Worm (Caenorhabditis elegans) whole organism, mixed stage, embryonic: Measurements from ENCODE around the gene cyp-33C8.

Experiments
- M03D4.4 ChIP-seq: sonication (generic microtip); optimal IDR thresholded peaks from 2 replicates; lab custom pipeline; 2017; ENCODE audit warnings: mild to moderate bottlenecking, missing genetic modification characterization, missing compliant biosample characterization
- bed-3 ChIP-seq: fragments of 200-800 bp; sonication (Bioruptor generic); optimal IDR thresholded peaks from 3 replicates; lab custom pipeline; 2018; ENCODE audit warnings: mild to moderate bottlenecking, missing genetic modification characterization, moderate library complexity, missing compliant biosample characterization
- blmp-1 ChIP-seq: fragments of 150-350 bp; optimal IDR thresholded peaks from 2 replicates; lab custom pipeline; 2014; ENCODE audit warnings: missing biosample characterization, missing genetic modification characterization
- ceh-39 ChIP-seq: fragments of 150-350 bp; optimal IDR thresholded peaks from 2 replicates; lab custom pipeline; 2014; ENCODE audit warnings: missing biosample characterization, missing genetic modification characterization
- ceh-43 ChIP-seq: fragments of 200-800 bp; sonication (Bioruptor generic); optimal IDR thresholded peaks from 2 replicates; lab custom pipeline; 2018; ENCODE audit warnings: mild to moderate bottlenecking, missing genetic modification characterization, moderate library complexity, missing compliant biosample characterization
- ceh-83 ChIP-seq: fragments of 200-800 bp; sonication (Bioruptor generic); optimal IDR thresholded peaks from 2 replicates; lab custom pipeline; 2018; ENCODE audit warnings: mild to moderate bottlenecking, missing genetic modification characterization, missing compliant biosample characterization
- ces-1 ChIP-seq: fragments of 150-350 bp; optimal IDR thresholded peaks from 2 replicates; lab custom pipeline; 2014; ENCODE audit warnings: missing biosample characterization, missing genetic modification reagents, missing genetic modification characterization
- cnd-1 ChIP-seq: fragments of 200-800 bp; sonication (Bioruptor generic); optimal IDR thresholded peaks from 2 replicates; lab custom pipeline; 2018; ENCODE audit warnings: mild to moderate bottlenecking, missing genetic modification characterization, missing compliant biosample characterization
- elt-1 ChIP-seq: sonication (generic microtip); optimal IDR thresholded peaks from 2 replicates; lab custom pipeline; 2017; ENCODE audit warnings: missing genetic modification characterization, mild to moderate bottlenecking, missing compliant biosample characterization, antibody characterized with exemption, moderate library complexity, borderline replicate concordance; ENCODE audit not compliant: insufficient read depth
- elt-3 ChIP-seq: fragments of 150-350 bp; optimal IDR thresholded peaks from 2 replicates; lab custom pipeline; 2014; ENCODE audit warnings: missing biosample characterization, missing genetic modification characterization
- flh-1 ChIP-seq: fragments of 200-800 bp; sonication (Bioruptor generic); optimal IDR thresholded peaks from 2 replicates; lab custom pipeline; 2018; ENCODE audit warnings: mild to moderate bottlenecking, missing genetic modification characterization, moderate library complexity, missing compliant biosample characterization
- ham-2 ChIP-seq: fragments of 200-800 bp; sonication (Bioruptor generic); optimal IDR thresholded peaks from 2 replicates; lab custom pipeline; 2018; ENCODE audit warnings: mild to moderate bottlenecking, missing genetic modification characterization, missing compliant biosample characterization
- hlh-1 ChIP-seq: fragments of 150-350 bp; optimal IDR thresholded peaks from 2 replicates; lab custom pipeline; 2014; ENCODE audit warnings: missing biosample characterization, missing genetic modification reagents, missing genetic modification characterization
- lin-32 ChIP-seq: fragments of 200-800 bp; sonication (Bioruptor generic); optimal IDR thresholded peaks from 2 replicates; lab custom pipeline; 2018; ENCODE audit warnings: mild to moderate bottlenecking, missing genetic modification characterization, missing compliant biosample characterization
- lsy-2 ChIP-seq: fragments of 150-350 bp; optimal IDR thresholded peaks from 2 replicates; lab custom pipeline; 2014; ENCODE audit warnings: missing biosample characterization, missing genetic modification characterization
- mep-1 ChIP-seq: fragments of 150-350 bp; optimal IDR thresholded peaks from 2 replicates; lab custom pipeline; 2017; ENCODE audit warnings: missing biosample characterization, missing genetic modification reagents, missing genetic modification characterization, inconsistent platforms
- mls-2 ChIP-seq: sonication (generic microtip); optimal IDR thresholded peaks from 2 replicates; lab custom pipeline; 2016; ENCODE audit warnings: mild to moderate bottlenecking, missing genetic modification characterization, moderate library complexity, missing compliant biosample characterization
- nhr-12 ChIP-seq: fragments of 150-350 bp; optimal IDR thresholded peaks from 2 replicates; lab custom pipeline; 2014; ENCODE audit warnings: missing biosample characterization, missing genetic modification characterization
- nhr-2 ChIP-seq: fragments of 150-350 bp; optimal IDR thresholded peaks from 2 replicates; lab custom pipeline; 2014; ENCODE audit warnings: missing biosample characterization, missing genetic modification characterization
- nhr-28 ChIP-seq: fragments of 150-350 bp; optimal IDR thresholded peaks from 2 replicates; lab custom pipeline; 2014; ENCODE audit warnings: missing biosample characterization, missing genetic modification characterization
- nhr-76 ChIP-seq: sonication (generic microtip); optimal IDR thresholded peaks from 2 replicates; lab custom pipeline; 2017; ENCODE audit warnings: missing biosample characterization, missing genetic modification characterization
- pha-4 ChIP-seq: fragments of 150-350 bp; optimal IDR thresholded peaks from 2 replicates; lab custom pipeline; 2018; ENCODE audit warnings: missing biosample characterization, missing genetic modification reagents, missing genetic modification characterization
- sem-2 ChIP-seq: fragments of 200-800 bp; sonication (Bioruptor generic); optimal IDR thresholded peaks from 2 replicates; lab custom pipeline; 2018; ENCODE audit warnings: mild to moderate bottlenecking, missing genetic modification characterization, missing compliant biosample characterization
- snpc-4 ChIP-seq: fragments of 150-350 bp; optimal IDR thresholded peaks from 2 replicates; lab custom pipeline; 2014; ENCODE audit warnings: missing biosample characterization, missing genetic modification characterization
- sptf-1 ChIP-seq: sonication (generic microtip); optimal IDR thresholded peaks from 2 replicates; lab custom pipeline; 2017; ENCODE audit warnings: mild to moderate bottlenecking, missing genetic modification characterization, moderate library complexity, missing compliant biosample characterization
- tbx-8 ChIP-seq: fragments of 200-800 bp; sonication (Bioruptor generic); optimal IDR thresholded peaks from 2 replicates; lab custom pipeline; 2018; ENCODE audit warnings: mild to moderate bottlenecking, missing genetic modification characterization, moderate library complexity, missing compliant biosample characterization
- unc-120 ChIP-seq: sonication (generic microtip); optimal IDR thresholded peaks from 2 replicates; lab custom pipeline; 2017; ENCODE audit warnings: missing genetic modification characterization, missing compliant biosample characterization; ENCODE audit not compliant: poor library complexity, severe bottlenecking
- unc-39 ChIP-seq: fragments of 150-350 bp; optimal IDR thresholded peaks from 2 replicates; lab custom pipeline; 2014; ENCODE audit warnings: missing biosample characterization, missing genetic modification characterization
- unc-62 ChIP-seq: fragments of 150-350 bp; optimal IDR thresholded peaks from 2 replicates; lab custom pipeline; 2014; ENCODE audit warnings: missing biosample characterization, missing genetic modification reagents, missing genetic modification characterization
- zip-8 ChIP-seq: fragments of 150-350 bp; optimal IDR thresholded peaks from 2 replicates; lab custom pipeline; 2014; ENCODE audit warnings: missing biosample characterization, missing genetic modification characterization
- ztf-11 ChIP-seq: fragments of 150-350 bp; optimal IDR thresholded peaks from 2 replicates; lab custom pipeline; 2014; ENCODE audit warnings: missing biosample characterization, missing genetic modification characterization

Gene cyp-33C8

DNA sequence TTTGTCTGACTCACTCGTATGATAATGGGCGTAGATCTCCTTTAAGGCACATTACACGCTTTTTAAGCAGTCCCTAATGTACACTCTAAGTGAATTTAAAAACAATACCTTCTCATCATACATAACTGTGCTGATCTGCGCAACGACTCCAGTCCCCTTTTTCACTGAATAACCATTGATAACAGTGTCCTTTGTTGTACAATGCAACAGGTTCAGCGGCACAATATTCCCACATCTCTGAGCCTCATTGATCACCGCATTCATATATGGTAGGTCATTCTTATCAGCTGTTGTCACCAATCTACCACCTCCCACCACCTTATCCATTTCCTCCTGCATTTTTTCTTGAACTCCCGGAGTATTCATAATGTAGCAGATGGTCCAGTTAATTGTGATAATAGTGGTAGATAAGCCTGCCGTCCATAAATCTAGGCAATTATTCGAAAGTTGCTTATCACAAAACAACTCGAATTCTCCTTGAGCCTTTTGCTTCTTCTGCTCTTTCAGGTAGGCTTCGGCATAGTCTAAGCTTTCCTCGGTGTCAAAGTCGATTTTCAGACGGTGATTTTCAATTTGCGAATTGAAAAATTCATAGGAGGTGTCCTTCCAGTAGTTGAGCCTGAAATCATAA lies 1.4 kb downstream of the cyp-33C8 start:
- TF ChIP-seq M03D4.4 (no peak), sem-2 (GFP tag; lab: Kevin White, UChicago) (no peak), snpc-4 (tag; lab: Kevin White, UChicago) (no peak), ceh-83 (GFP tag; lab: Kevin White, UChicago) (no peak), pha-4 (tag; lab: Kevin White, UChicago) (no peak)

DNA sequence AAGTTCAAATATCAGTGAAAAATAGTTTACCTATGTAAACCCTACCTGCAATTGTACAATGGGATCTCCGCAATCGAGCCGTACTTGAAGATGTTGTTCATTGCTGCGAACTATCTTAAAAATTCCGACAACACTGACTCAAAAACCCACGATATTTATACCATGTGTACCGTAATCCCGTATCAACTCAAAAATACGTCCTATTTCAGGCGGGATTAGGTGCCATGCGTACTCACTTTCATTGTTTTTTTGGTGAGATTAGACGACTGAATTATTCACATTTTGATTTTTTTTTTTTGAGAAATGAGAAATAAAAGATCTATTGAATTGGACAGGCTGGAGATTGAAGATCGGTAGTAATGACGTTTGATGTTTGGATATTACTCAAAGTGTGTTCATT lies 3.0 kb downstream of the cyp-33C8 start, which contains the start of gene srt-30:
Gene srt-30, minus strand, starts transcription at position 101 of the 400 bp plus-strand sequence.
- TF ChIP-seq ztf-11 (no peak), ceh-43 (GFP tag; lab: Kevin White, UChicago) (no peak), M03D4.4 (no peak), unc-120 (no peak), ceh-39 (no peak), lin-32 (GFP tag; lab: Kevin White, UChicago) (no peak), sem-2 (GFP tag; lab: Kevin White, UChicago) (no peak), hlh-1 (tag; lab: Kevin White, UChicago) (no peak), sptf-1 (tag; lab: Kevin White, UChicago) (no peak)

DNA sequence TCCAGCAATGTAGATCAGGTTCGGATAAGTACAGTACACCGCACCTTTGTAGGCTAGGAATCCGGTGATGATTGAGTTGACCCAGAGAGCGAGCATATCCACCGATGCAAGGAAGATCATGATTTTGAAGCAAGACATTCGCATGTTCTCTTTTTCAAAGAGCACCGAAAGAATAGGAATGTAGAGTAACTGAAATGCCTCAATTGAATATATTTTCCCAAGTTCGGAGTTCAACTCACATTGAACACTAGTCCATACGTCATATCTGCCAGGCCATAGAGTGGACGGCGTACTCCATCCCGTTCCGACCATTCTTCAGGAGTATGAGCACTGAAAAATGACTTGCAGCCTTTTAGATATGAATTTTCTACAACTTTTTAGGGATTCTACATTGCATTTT lies 3.6 kb downstream of the cyp-33C8 start:
- TF ChIP-seq cnd-1 (tag; lab: Kevin White, UChicago) (no peak), nhr-28 (tag; lab: Kevin White, UChicago) (no peak), unc-120 (no peak), tbx-8 (GFP tag; lab: Kevin White, UChicago) (no peak), mls-2 (tag; lab: Kevin White, UChicago) (no peak), elt-1 (tag; lab: Kevin White, UChicago) (no peak), lsy-2 (no peak), nhr-76 (tag; lab: Kevin White, UChicago) (no peak), unc-62 (GFP tag; lab: Kevin White, UChicago) (no peak)

DNA sequence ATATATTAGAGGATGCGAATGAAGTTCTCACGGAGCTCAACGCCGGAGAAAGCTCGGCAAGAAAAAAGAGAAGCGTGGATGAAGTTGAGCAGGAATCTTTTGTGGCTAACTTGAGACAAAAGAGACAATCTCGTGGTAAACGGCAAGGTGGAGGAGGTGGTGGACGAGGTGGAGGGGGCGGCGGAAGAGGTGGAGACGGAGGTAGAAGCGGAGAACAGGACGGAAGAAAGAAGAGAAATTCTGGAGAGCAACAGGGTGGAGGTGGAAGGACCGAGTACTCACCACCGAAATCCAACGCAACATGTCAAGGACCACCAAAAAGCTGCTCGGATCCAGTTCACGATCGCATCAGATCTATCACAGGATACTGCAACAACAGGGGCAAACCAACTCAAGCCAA lies 12.9 kb downstream of the cyp-33C8 start:
- TF ChIP-seq blmp-1: no peak
- TF ChIP-seq nhr-28 (tag; lab: Kevin White, UChicago): no peak
- TF ChIP-seq elt-1 (tag; lab: Kevin White, UChicago): no peak
- no peak for TF ChIP-seq ceh-43 (GFP tag; lab: Kevin White, UChicago)
- no peak for TF ChIP-seq sptf-1 (tag; lab: Kevin White, UChicago)
- no peak for TF ChIP-seq ceh-83 (GFP tag; lab: Kevin White, UChicago)
- no peak for TF ChIP-seq elt-3 (tag; lab: Kevin White, UChicago)
- no peak for TF ChIP-seq nhr-76 (tag; lab: Kevin White, UChicago)
- no peak for TF ChIP-seq ham-2
- no peak for TF ChIP-seq nhr-12
- TF ChIP-seq bed-3 (GFP tag; lab: Kevin White, UChicago): no peak
- no peak for TF ChIP-seq ces-1
- TF ChIP-seq flh-1 (GFP tag; lab: Kevin White, UChicago): no peak
- TF ChIP-seq ceh-39: no peak
- TF ChIP-seq sem-2 (GFP tag; lab: Kevin White, UChicago): no peak
- TF ChIP-seq mep-1 (tag; lab: Kevin White, UChicago): no peak
- no peak for TF ChIP-seq pha-4 (tag; lab: Kevin White, UChicago)

DNA sequence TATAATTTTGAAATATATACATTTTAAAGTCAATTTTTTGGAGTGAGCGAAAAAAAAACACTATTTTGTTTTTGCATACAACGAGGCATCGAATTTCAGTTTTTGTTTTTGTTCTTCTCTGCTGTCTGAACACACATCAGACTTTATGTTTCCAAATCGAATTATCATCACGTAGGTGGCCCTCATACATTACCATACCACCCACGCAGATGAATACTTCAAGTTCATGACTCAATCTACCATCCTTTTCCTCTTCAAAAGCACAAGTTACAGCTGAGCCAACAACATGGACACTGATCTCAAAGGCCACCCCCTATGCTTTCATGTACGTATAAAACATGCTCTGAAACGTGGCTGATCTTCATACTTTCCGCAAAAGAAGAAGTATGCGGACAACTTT lies 13.6 kb downstream of the cyp-33C8 start, which contains the start of gene R08F11.7:
Gene R08F11.7, plus strand, starts transcription at position 301 of the 400 bp plus-strand sequence.
- no peak for TF ChIP-seq unc-39 (tag; lab: Kevin White, UChicago)
- TF ChIP-seq nhr-76 (tag; lab: Kevin White, UChicago): no peak
- no peak for TF ChIP-seq mep-1 (tag; lab: Kevin White, UChicago)
- no peak for TF ChIP-seq lsy-2
- no peak for TF ChIP-seq nhr-28 (tag; lab: Kevin White, UChicago)

DNA sequence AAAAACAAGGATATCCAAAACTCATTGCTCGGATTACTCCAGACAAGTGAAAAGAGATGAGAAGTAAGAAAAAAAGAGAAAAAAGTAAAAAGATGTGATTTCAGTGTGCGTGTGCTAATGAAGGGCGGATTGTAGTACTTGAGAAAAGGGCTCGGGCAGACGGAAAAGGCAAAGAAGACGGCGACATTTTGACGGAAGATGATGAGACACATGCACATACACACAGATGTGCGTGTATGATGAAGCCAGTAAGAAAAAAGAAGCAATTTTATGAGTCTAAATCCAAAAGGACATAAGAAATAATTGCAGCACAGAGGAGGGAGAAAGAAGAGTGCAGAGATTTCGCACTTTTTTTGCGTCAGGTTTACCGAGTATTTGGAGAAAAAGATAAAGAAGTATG lies 14.8 kb downstream of the cyp-33C8 start:
- TF ChIP-seq ceh-39 (no peak), pha-4 (tag; lab: Kevin White, UChicago) (no peak), unc-120 (no peak), nhr-28 (tag; lab: Kevin White, UChicago) (no peak), flh-1 (GFP tag; lab: Kevin White, UChicago) (no peak), nhr-2 (tag; lab: Kevin White, UChicago) (no peak), lsy-2 (no peak), elt-3 (tag; lab: Kevin White, UChicago) (no peak), zip-8 (tag; lab: Kevin White, UChicago) (no peak), tbx-8 (GFP tag; lab: Kevin White, UChicago) (no peak), snpc-4 (tag; lab: Kevin White, UChicago) (no peak), hlh-1 (tag; lab: Kevin White, UChicago) (no peak), ham-2 (no peak), mep-1 (tag; lab: Kevin White, UChicago) (no peak)
